Fruit fly (Drosophila melanogaster) whole organism, adult: ENCODE measurements around the gene Crz.

ENCODE experiments used
- CG12768 ChIP-seq: fragments of 200-800 bp; sonication (Bioruptor generic); optimal IDR thresholded peaks from 2 replicates; lab custom pipeline; 2017; ENCODE audit warnings: missing biosample characterization, missing genetic modification characterization, mild to moderate bottlenecking, moderate library complexity, missing genetic modification reagents
- CG33017 ChIP-seq: fragments of 200-800 bp; sonication (Bioruptor generic); optimal IDR thresholded peaks from 2 replicates; lab custom pipeline; 2018; ENCODE audit warnings: missing biosample characterization, mild to moderate bottlenecking, missing genetic modification characterization, moderate library complexity
- CG7045 ChIP-seq: fragments of 200-800 bp; sonication (Bioruptor generic); optimal IDR thresholded peaks from 2 replicates; lab custom pipeline; 2017; ENCODE audit warnings: missing biosample characterization, mild to moderate bottlenecking, missing genetic modification characterization
- Clk ChIP-seq: fragments of 200-800 bp; sonication (Bioruptor generic); optimal IDR thresholded peaks from 2 replicates; lab custom pipeline; 2017; ENCODE audit warnings: missing biosample characterization, missing genetic modification characterization
- Crg-1 ChIP-seq: fragments of 200-800 bp; sonication (Bioruptor generic); optimal IDR thresholded peaks from 2 replicates; lab custom pipeline; 2016; ENCODE audit warnings: missing biosample characterization, missing genetic modification characterization
- Hr96 ChIP-seq: fragments of 200-800 bp; sonication (Bioruptor generic); optimal IDR thresholded peaks from 2 replicates; lab custom pipeline; 2016; ENCODE audit warnings: missing biosample characterization, missing genetic modification characterization
- Mnt ChIP-seq: fragments of 200-800 bp; sonication (Bioruptor generic); optimal IDR thresholded peaks from 2 replicates; lab custom pipeline; 2016; ENCODE audit warnings: missing biosample characterization, mild to moderate bottlenecking, missing genetic modification characterization
- bab1 ChIP-seq: fragments of 200-800 bp; sonication (Bioruptor generic); optimal IDR thresholded peaks from 3 replicates; lab custom pipeline; 2019; ENCODE audit warnings: missing biosample characterization, mild to moderate bottlenecking, missing genetic modification characterization, moderate library complexity
- cic ChIP-seq: fragments of 200-800 bp; sonication (Bioruptor generic); optimal IDR thresholded peaks from 2 replicates; lab custom pipeline; 2017; ENCODE audit warnings: missing biosample characterization, mild to moderate bottlenecking, missing genetic modification characterization, moderate library complexity
- cnc ChIP-seq, 2 experiments: fragments of >200 bp; optimal IDR thresholded peaks; 2 replicates each; lab custom pipeline; 2017
- kay ChIP-seq: fragments of 200-800 bp; sonication (Bioruptor generic); peaks from one replicate; lab custom pipeline; 2016; ENCODE audit warnings: missing biosample characterization, missing genetic modification characterization, borderline replicate concordance
- tj ChIP-seq: fragments of 200-800 bp; sonication (Bioruptor generic); optimal IDR thresholded peaks from 3 replicates; lab custom pipeline; 2017; ENCODE audit warnings: missing biosample characterization, mild to moderate bottlenecking, missing genetic modification characterization, moderate library complexity
- toe ChIP-seq: fragments of 200-800 bp; sonication (Bioruptor generic); optimal IDR thresholded peaks from 2 replicates; lab custom pipeline; 2016; ENCODE audit warnings: missing biosample characterization, missing genetic modification characterization

dm6 chr3R:14310062-14310461 is 4.6 kb upstream of the Crz start, which contains the start of gene CG31321:
- no peak for TF ChIP-seq Hr96 (GFP tag; lab: Kevin White, UChicago)
- TF ChIP-seq kay (GFP tag; lab: Kevin White, UChicago): no peak
- no peak for TF ChIP-seq tj (GFP tag; lab: Kevin White, UChicago)
- TF ChIP-seq CG33017: no peak
- TF ChIP-seq CG12768 (GFP tag; lab: Kevin White, UChicago): no peak
- TF ChIP-seq Clk (GFP tag; lab: Kevin White, UChicago): no peak
- no peak for TF ChIP-seq toe (GFP tag; lab: Kevin White, UChicago)
- no peak for TF ChIP-seq Mnt
- no peak for TF ChIP-seq cic (GFP tag; lab: Kevin White, UChicago)
- no peak for TF ChIP-seq CG7045 (GFP tag; lab: Kevin White, UChicago)
- TF ChIP-seq cnc (optimal IDR thresholded peaks at IDR 0.05; lab: Kevin White, UChicago): no peak
- TF ChIP-seq Crg-1 (GFP tag; lab: Kevin White, UChicago): no peak
- no peak for TF ChIP-seq bab1 (GFP tag; lab: Kevin White, UChicago)
